Worm (Caenorhabditis elegans) whole organism, late embryonic: Measurements from ENCODE around the gene W07G4.5.
A peak's percentile ranks its signal among the peaks of the same experiment; 100 is the strongest.

Experiments used
- C08G9.2 ChIP-seq: sonication (generic microtip); optimal IDR thresholded peaks from 2 replicates; lab custom pipeline; 2016; ENCODE audit warnings: mild to moderate bottlenecking, missing genetic modification characterization, moderate library complexity, missing compliant biosample characterization
- K02D7.2 ChIP-seq: sonication (generic microtip); optimal IDR thresholded peaks from 2 replicates; lab custom pipeline; 2017; ENCODE audit warnings: mild to moderate bottlenecking, missing genetic modification characterization, missing compliant biosample characterization
- Y22D7AL.16 ChIP-seq: sonication (generic microtip); optimal IDR thresholded peaks from 2 replicates; lab custom pipeline; 2016; ENCODE audit warnings: missing genetic modification characterization, missing compliant biosample characterization
- ama-1 ChIP-seq: fragments of 150-350 bp; optimal IDR thresholded peaks from 2 replicates; lab custom pipeline; 2014
- ceh-18 ChIP-seq: sonication (generic microtip); optimal IDR thresholded peaks from 2 replicates; lab custom pipeline; 2016; ENCODE audit warnings: missing genetic modification characterization, missing compliant biosample characterization
- ceh-19 ChIP-seq: fragments of 200-800 bp; sonication (Bioruptor generic); optimal IDR thresholded peaks from 2 replicates; lab custom pipeline; 2018; ENCODE audit warnings: mild to moderate bottlenecking, missing genetic modification characterization, missing compliant biosample characterization
- ceh-2 ChIP-seq: sonication (generic microtip); optimal IDR thresholded peaks from 2 replicates; lab custom pipeline; 2016; ENCODE audit warnings: missing genotype, missing genetic modification characterization, missing compliant biosample characterization
- ceh-22 ChIP-seq: sonication (generic microtip); optimal IDR thresholded peaks from 2 replicates; lab custom pipeline; 2017; ENCODE audit warnings: missing biosample characterization, missing genetic modification characterization
- ceh-24 ChIP-seq: sonication (generic microtip); optimal IDR thresholded peaks from 2 replicates; lab custom pipeline; 2016; ENCODE audit warnings: mild to moderate bottlenecking, missing genetic modification characterization, missing compliant biosample characterization
- ceh-30 ChIP-seq: fragments of 150-350 bp; optimal IDR thresholded peaks from 2 replicates; lab custom pipeline; 2014; ENCODE audit warnings: missing biosample characterization, missing genetic modification characterization
- ceh-31 ChIP-seq: sonication (generic microtip); optimal IDR thresholded peaks from 2 replicates; lab custom pipeline; 2016; ENCODE audit warnings: missing genetic modification characterization, missing compliant biosample characterization
- ceh-34 ChIP-seq: sonication (generic microtip); optimal IDR thresholded peaks from 2 replicates; lab custom pipeline; 2016; ENCODE audit warnings: mild to moderate bottlenecking, missing genetic modification characterization, missing compliant biosample characterization
- ceh-45 ChIP-seq: fragments of 200-800 bp; sonication (Bioruptor generic); IDR thresholded peaks from 2 replicates; pipeline ENCODE4 v1.3.6; 2022; ENCODE audit warnings: missing genetic modification reagents, missing genetic modification characterization, missing compliant biosample characterization
- ceh-48 ChIP-seq: sonication (generic microtip); optimal IDR thresholded peaks from 2 replicates; lab custom pipeline; 2016; ENCODE audit warnings: missing genetic modification characterization, inconsistent platforms, missing compliant biosample characterization
- ceh-6 ChIP-seq: fragments of 200-800 bp; sonication (Bioruptor generic); optimal IDR thresholded peaks from 2 replicates; lab custom pipeline; 2018; ENCODE audit warnings: mild to moderate bottlenecking, missing genetic modification characterization, missing compliant biosample characterization
- ceh-9 ChIP-seq: sonication (generic microtip); optimal IDR thresholded peaks from 2 replicates; lab custom pipeline; 2016; ENCODE audit warnings: mild to moderate bottlenecking, missing genetic modification characterization, inconsistent platforms, missing compliant biosample characterization
- che-1 ChIP-seq: sonication (generic microtip); optimal IDR thresholded peaks from 2 replicates; lab custom pipeline; 2016; ENCODE audit warnings: mild to moderate bottlenecking, missing genetic modification characterization, missing compliant biosample characterization
- dmd-4 ChIP-seq: sonication (generic microtip); optimal IDR thresholded peaks from 2 replicates; lab custom pipeline; 2016; ENCODE audit warnings: borderline replicate concordance, missing genetic modification characterization, missing compliant biosample characterization
- dve-1 ChIP-seq: sonication (generic microtip); optimal IDR thresholded peaks from 2 replicates; lab custom pipeline; 2017; ENCODE audit warnings: antibody characterized with exemption, mild to moderate bottlenecking, missing genetic modification characterization, missing compliant biosample characterization
- ets-4 ChIP-seq: sonication (generic microtip); optimal IDR thresholded peaks from 2 replicates; lab custom pipeline; 2016; ENCODE audit warnings: missing genetic modification characterization, missing compliant biosample characterization
- eyg-1 ChIP-seq: sonication (generic microtip); optimal IDR thresholded peaks from 2 replicates; lab custom pipeline; 2016; ENCODE audit warnings: missing genotype, missing genetic modification characterization, missing compliant biosample characterization
- fkh-10 ChIP-seq: fragments of 150-350 bp; optimal IDR thresholded peaks from 2 replicates; lab custom pipeline; 2014; ENCODE audit warnings: missing biosample characterization, missing genetic modification reagents, missing genetic modification characterization
- fkh-6 ChIP-seq: sonication (generic microtip); optimal IDR thresholded peaks from 2 replicates; lab custom pipeline; 2016; ENCODE audit warnings: missing genetic modification characterization, missing compliant biosample characterization
- hlh-13 ChIP-seq: fragments of 200-800 bp; sonication (Bioruptor generic); optimal IDR thresholded peaks from 2 replicates; lab custom pipeline; 2018; ENCODE audit warnings: mild to moderate bottlenecking, missing genetic modification characterization, missing compliant biosample characterization
- hlh-15 ChIP-seq: sonication (generic microtip); optimal IDR thresholded peaks from 2 replicates; lab custom pipeline; 2016; ENCODE audit warnings: missing genetic modification characterization, missing compliant biosample characterization
- hlh-30 ChIP-seq: sonication (generic microtip); optimal IDR thresholded peaks from 2 replicates; lab custom pipeline; 2017; ENCODE audit warnings: antibody characterized with exemption, missing genetic modification characterization, missing compliant biosample characterization; ENCODE audit not compliant: insufficient read depth
- hlh-6 ChIP-seq: sonication (generic microtip); optimal IDR thresholded peaks from 2 replicates; lab custom pipeline; 2016; ENCODE audit warnings: missing genotype, missing genetic modification characterization, missing compliant biosample characterization
- hlh-8 ChIP-seq: sonication (generic microtip); optimal IDR thresholded peaks from 2 replicates; lab custom pipeline; 2016; ENCODE audit warnings: missing genotype, missing genetic modification characterization, missing compliant biosample characterization
- lim-6 ChIP-seq: sonication (generic microtip); optimal IDR thresholded peaks from 2 replicates; lab custom pipeline; 2016; ENCODE audit warnings: missing genetic modification characterization, missing compliant biosample characterization
- lin-11 ChIP-seq: fragments of 200-800 bp; sonication (Bioruptor generic); optimal IDR thresholded peaks from 2 replicates; lab custom pipeline; 2018; ENCODE audit warnings: mild to moderate bottlenecking, missing genetic modification characterization, missing compliant biosample characterization
- madf-2 ChIP-seq: sonication (generic microtip); optimal IDR thresholded peaks from 2 replicates; lab custom pipeline; 2017; ENCODE audit warnings: missing genetic modification characterization, missing compliant biosample characterization
- mec-3 ChIP-seq: sonication (generic microtip); optimal IDR thresholded peaks from 2 replicates; lab custom pipeline; 2016; ENCODE audit warnings: borderline replicate concordance, missing genetic modification characterization, missing compliant biosample characterization
- nfya-1 ChIP-seq: sonication (generic microtip); optimal IDR thresholded peaks from 2 replicates; lab custom pipeline; 2017; ENCODE audit warnings: missing genetic modification characterization, mild to moderate bottlenecking, missing compliant biosample characterization, antibody characterized with exemption, moderate library complexity
- nhr-11 ChIP-seq: fragments of 150-350 bp; optimal IDR thresholded peaks from 2 replicates; lab custom pipeline; 2014; ENCODE audit warnings: missing biosample characterization, missing genetic modification characterization
- npax-4 ChIP-seq: sonication (generic microtip); optimal IDR thresholded peaks from 2 replicates; lab custom pipeline; 2016; ENCODE audit warnings: missing genetic modification characterization, missing compliant biosample characterization
- odd-2 ChIP-seq: sonication (generic microtip); optimal IDR thresholded peaks from 2 replicates; lab custom pipeline; 2017; ENCODE audit warnings: antibody characterized with exemption, mild to moderate bottlenecking, missing genetic modification characterization, missing compliant biosample characterization
- pag-3 ChIP-seq: sonication (generic microtip); optimal IDR thresholded peaks from 2 replicates; lab custom pipeline; 2016; ENCODE audit warnings: missing compliant biosample characterization, missing genetic modification characterization, borderline replicate concordance
- pat-9 ChIP-seq: fragments of 200-800 bp; sonication (Bioruptor generic); optimal IDR thresholded peaks from 2 replicates; lab custom pipeline; 2018; ENCODE audit warnings: mild to moderate bottlenecking, missing genetic modification characterization, moderate library complexity, missing compliant biosample characterization
- pax-1 ChIP-seq: fragments of 150-350 bp; optimal IDR thresholded peaks from 2 replicates; lab custom pipeline; 2014; ENCODE audit warnings: missing biosample characterization, missing genetic modification characterization
- pha-2 ChIP-seq: sonication (generic microtip); optimal IDR thresholded peaks from 2 replicates; lab custom pipeline; 2017; ENCODE audit warnings: mild to moderate bottlenecking, missing genetic modification characterization, missing compliant biosample characterization
- pha-4 ChIP-seq: fragments of 150-350 bp; optimal IDR thresholded peaks from 2 replicates; lab custom pipeline; 2018; ENCODE audit warnings: missing biosample characterization, missing genetic modification reagents, missing genetic modification characterization
- pqm-1 ChIP-seq: sonication (generic microtip); optimal IDR thresholded peaks from 2 replicates; lab custom pipeline; 2016; ENCODE audit warnings: missing genetic modification characterization, missing compliant biosample characterization
- ref-2 ChIP-seq: sonication (generic microtip); optimal IDR thresholded peaks from 2 replicates; lab custom pipeline; 2016; ENCODE audit warnings: missing genetic modification characterization, missing compliant biosample characterization
- rnt-1 ChIP-seq: sonication (generic microtip); optimal IDR thresholded peaks from 2 replicates; lab custom pipeline; 2016; ENCODE audit warnings: missing genetic modification characterization, missing compliant biosample characterization
- sox-2 ChIP-seq: fragments of 200-800 bp; sonication (Bioruptor generic); IDR thresholded peaks from 2 replicates; pipeline ENCODE4 v1.3.6; 2022; ENCODE audit warnings: missing genetic modification reagents, missing genetic modification characterization, missing compliant biosample characterization
- sox-4 ChIP-seq: sonication (generic microtip); optimal IDR thresholded peaks from 2 replicates; lab custom pipeline; 2017; ENCODE audit warnings: mild to moderate bottlenecking, missing genetic modification characterization, inconsistent platforms, missing compliant biosample characterization
- syd-9 ChIP-seq: sonication (generic microtip); optimal IDR thresholded peaks from 2 replicates; lab custom pipeline; 2016; ENCODE audit warnings: mild to moderate bottlenecking, missing genetic modification characterization, moderate library complexity, missing compliant biosample characterization
- tbx-2 ChIP-seq: sonication (generic microtip); optimal IDR thresholded peaks from 2 replicates; lab custom pipeline; 2016; ENCODE audit warnings: missing genetic modification characterization, missing compliant biosample characterization
- ttx-3 ChIP-seq: sonication (generic microtip); optimal IDR thresholded peaks from 2 replicates; lab custom pipeline; 2016; ENCODE audit warnings: missing genetic modification reagents, missing genetic modification characterization, missing compliant biosample characterization
- unc-3 ChIP-seq, 2 experiments: fragments of 200-800 bp in 1 of 2; sonication (Bioruptor generic) in 1 of 2; sonication (generic microtip) in 1 of 2; conservative IDR thresholded peaks in 1 of 2; optimal IDR thresholded peaks in 1 of 2; 2 replicates each; pipeline versions ENCODE4 v1.3.6 to Lab custom; 2016 to 2022; ENCODE audit warnings: missing compliant biosample characterization in 2 of 2, missing genetic modification characterization in 2 of 2, missing genetic modification reagents in 1 of 2
- unc-42 ChIP-seq: sonication (generic microtip); optimal IDR thresholded peaks from 2 replicates; lab custom pipeline; 2016; ENCODE audit warnings: missing genotype, missing genetic modification characterization, missing compliant biosample characterization
- unc-86 ChIP-seq: sonication (generic microtip); optimal IDR thresholded peaks from 2 replicates; lab custom pipeline; 2016; ENCODE audit warnings: missing genetic modification characterization, missing compliant biosample characterization
- ztf-16 ChIP-seq: sonication (generic microtip); optimal IDR thresholded peaks from 2 replicates; lab custom pipeline; 2017; ENCODE audit warnings: missing genetic modification characterization, missing compliant biosample characterization

The W07G4.5 gene

DNA sequence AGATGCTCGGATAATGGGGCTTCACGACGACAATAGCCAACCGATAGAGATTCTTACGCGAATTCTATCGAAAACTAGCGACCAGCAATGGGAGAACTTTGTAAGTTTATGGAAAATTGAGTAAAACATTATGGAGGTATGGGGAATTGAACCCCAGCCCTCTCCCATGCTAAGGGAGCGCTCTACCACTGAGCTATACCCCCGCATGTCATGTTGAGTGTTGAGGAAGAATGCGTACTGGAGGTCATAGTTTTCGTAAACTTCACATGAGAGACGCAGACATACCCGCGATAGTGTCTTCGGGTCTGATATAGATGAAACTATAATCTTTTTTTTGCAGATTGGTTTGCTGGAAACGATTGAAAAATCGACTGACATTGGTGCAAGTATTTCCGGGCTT is 44.4 kb upstream of the W07G4.5 start:
- peak; percentile 83 for TF ChIP-seq tbx-2 (tag; lab: Kevin White, UChicago)
- peak; percentile 76 for TF ChIP-seq dve-1
- TF ChIP-seq ceh-2 (tag; lab: Kevin White, UChicago): peak; percentile 73
- peak; percentile 75 for TF ChIP-seq hlh-8 (tag; lab: Kevin White, UChicago)
- peak; percentile 82 for TF ChIP-seq hlh-6 (tag; lab: Kevin White, UChicago)
- TF ChIP-seq Y22D7AL.16: peak; percentile 91
- TF ChIP-seq K02D7.2 (tag; lab: Kevin White, UChicago): peak; percentile 86
- TF ChIP-seq ceh-31 (tag; lab: Kevin White, UChicago): peak; percentile 67
- TF ChIP-seq ceh-22 (tag; lab: Kevin White, UChicago): no peak
- peak; percentile 71 for TF ChIP-seq sox-2 (GFP tag; lab: Robert Waterston, UW)
- peak; percentile 86 for TF ChIP-seq syd-9 (tag; lab: Kevin White, UChicago)
- peak; percentile 89 for TF ChIP-seq sox-4 (tag; lab: Kevin White, UChicago)
- peak; percentile 87 for TF ChIP-seq fkh-6
- peak; percentile 87 for TF ChIP-seq che-1 (tag; lab: Kevin White, UChicago)
- TF ChIP-seq eyg-1 (tag; lab: Kevin White, UChicago): peak; percentile 65
- no peak for TF ChIP-seq ceh-30
- TF ChIP-seq ceh-34 (tag; lab: Kevin White, UChicago): peak; percentile 86
- peak; percentile 82 for TF ChIP-seq ceh-18 (tag; lab: Kevin White, UChicago)
- peak; percentile 55 for TF ChIP-seq ceh-24 (tag; lab: Kevin White, UChicago)
- peak; percentile 57 for TF ChIP-seq unc-42 (tag; lab: Kevin White, UChicago)
- TF ChIP-seq dmd-4 (tag; lab: Kevin White, UChicago): peak; percentile 82
- peak; percentile 47 for TF ChIP-seq nfya-1 (tag; lab: Kevin White, UChicago)
- TF ChIP-seq odd-2: peak; percentile 11
- peak; percentile 81 for TF ChIP-seq unc-3 (GFP tag; conservative IDR thresholded peaks at IDR 0.05; lab: Robert Waterston, UW)
- peak; percentile 69 for TF ChIP-seq unc-3 (tag; optimal IDR thresholded peaks at IDR 0.05; lab: Kevin White, UChicago)
- peak; percentile 62 for TF ChIP-seq pqm-1
- TF ChIP-seq nhr-11 (tag; lab: Kevin White, UChicago): no peak
- peak; percentile 78 for TF ChIP-seq madf-2 (tag; lab: Kevin White, UChicago)
- no peak for TF ChIP-seq mec-3 (tag; lab: Kevin White, UChicago)
- TF ChIP-seq ceh-45 (GFP tag; lab: Robert Waterston, UW): peak; percentile 83
- TF ChIP-seq rnt-1 (tag; lab: Kevin White, UChicago): peak; percentile 76
- TF ChIP-seq fkh-10 (GFP tag; lab: Kevin White, UChicago): no peak
- peak; percentile 85 for TF ChIP-seq unc-86 (tag; lab: Kevin White, UChicago)
- TF ChIP-seq pha-4 (tag; lab: Kevin White, UChicago): no peak
- no peak for TF ChIP-seq ama-1
- TF ChIP-seq ztf-16 (tag; lab: Kevin White, UChicago): peak; percentile 90
- peak; percentile 78 for TF ChIP-seq ceh-9 (tag; lab: Kevin White, UChicago)
- TF ChIP-seq C08G9.2 (tag; lab: Kevin White, UChicago): peak; percentile 83
- TF ChIP-seq ceh-48: peak; percentile 71
- peak; percentile 83 for TF ChIP-seq ceh-6 (GFP tag; lab: Kevin White, UChicago)
- no peak for TF ChIP-seq pax-1 (tag; lab: Kevin White, UChicago)
- TF ChIP-seq ref-2: peak; percentile 65
- TF ChIP-seq hlh-15 (tag; lab: Kevin White, UChicago): peak; percentile 27
- TF ChIP-seq ttx-3: peak; percentile 74
- TF ChIP-seq ceh-19 (GFP tag; lab: Kevin White, UChicago): peak; percentile 83
- TF ChIP-seq pat-9: peak; percentile 89
- TF ChIP-seq lin-11 (tag; lab: Kevin White, UChicago): peak; percentile 74
- peak; percentile 66 for TF ChIP-seq pag-3
- TF ChIP-seq pha-2: peak; percentile 67
- peak; percentile 78 for TF ChIP-seq hlh-13 (GFP tag; lab: Kevin White, UChicago)
- TF ChIP-seq ets-4 (tag; lab: Kevin White, UChicago): peak; percentile 44
- peak; percentile 49 for TF ChIP-seq lim-6
- peak; percentile 12 for TF ChIP-seq hlh-30 (tag; lab: Kevin White, UChicago)
- peak; percentile 59 for TF ChIP-seq npax-4 (tag; lab: Kevin White, UChicago)
